Worm (Caenorhabditis elegans): ENCODE data around the gene F36H5.14.

DNA sequence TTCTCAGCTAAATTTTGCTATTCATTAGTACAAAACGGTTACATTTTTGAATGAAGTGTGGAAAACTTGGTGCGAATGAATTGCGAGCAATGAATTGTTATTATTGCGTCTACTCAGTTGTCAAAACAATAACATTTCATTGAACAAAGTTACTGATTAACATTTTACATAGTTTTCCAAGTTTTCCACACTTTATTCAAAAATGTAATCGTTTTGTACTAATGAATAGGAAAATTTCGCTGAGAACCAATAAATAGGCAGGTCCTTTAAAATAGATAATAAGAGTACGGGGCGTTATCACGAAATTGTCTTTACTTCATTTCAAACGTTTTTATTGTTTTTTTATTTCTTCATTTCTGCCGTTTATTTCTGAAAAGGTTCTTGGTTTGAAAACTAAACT is 7.1 kb downstream of the F36H5.14 start, which contains the start of gene math-4:
- TF ChIP-seq ztf-23 (GFP tag; IDR thresholded peaks at IDR 0.05): no peak
- TF ChIP-seq flt-1 (GFP tag; IDR thresholded peaks at IDR 0.05): no peak
- no peak for TF ChIP-seq med-1 (GFP tag; optimal IDR thresholded peaks at IDR 0.05; ENCODE audit: insufficient read depth)
- TF ChIP-seq tab-1 (GFP tag; IDR thresholded peaks at IDR 0.05): no peak
